Worm (Caenorhabditis elegans) whole organism, L4/young adult: ENCODE data around the gene ZK945.4.

Experiments used
- dao-5 ChIP-seq: sonication (generic microtip); optimal IDR thresholded peaks from 2 replicates; lab custom pipeline; 2016; ENCODE audit warnings: missing genotype, missing genetic modification characterization, moderate library complexity, missing compliant biosample characterization
- him-1 ChIP-seq: sonication (generic microtip); optimal IDR thresholded peaks from 2 replicates; lab custom pipeline; 2016; ENCODE audit warnings: missing genotype, missing genetic modification reagents, missing genetic modification characterization, missing compliant biosample characterization

DNA sequence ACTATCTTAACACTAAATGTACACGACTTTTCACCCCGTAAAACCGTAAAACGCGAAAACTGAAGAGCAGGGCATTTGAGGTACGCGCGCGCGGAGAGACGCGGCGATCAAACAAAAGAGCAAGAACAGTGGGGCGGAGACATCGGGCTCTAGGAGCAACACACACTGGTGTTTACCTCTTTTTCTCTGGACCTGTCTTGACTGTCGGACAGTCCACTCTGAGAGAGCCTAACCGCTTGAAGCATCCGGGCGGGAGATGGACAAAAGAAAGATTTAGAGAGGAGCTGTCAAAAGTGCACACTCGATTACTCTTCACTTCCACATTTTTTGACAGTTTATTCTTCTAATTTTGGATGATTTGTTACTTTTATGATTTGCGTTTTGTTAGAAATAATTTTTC is 31.3 kb upstream of the ZK945.4 start:
- TF ChIP-seq him-1 (tag; lab: Kevin White, UChicago) (no peak), dao-5 (no peak)
